Worm (Caenorhabditis elegans): Measurements from ENCODE around the gene fbxa-164.

fbxa-164 gene

DNA sequence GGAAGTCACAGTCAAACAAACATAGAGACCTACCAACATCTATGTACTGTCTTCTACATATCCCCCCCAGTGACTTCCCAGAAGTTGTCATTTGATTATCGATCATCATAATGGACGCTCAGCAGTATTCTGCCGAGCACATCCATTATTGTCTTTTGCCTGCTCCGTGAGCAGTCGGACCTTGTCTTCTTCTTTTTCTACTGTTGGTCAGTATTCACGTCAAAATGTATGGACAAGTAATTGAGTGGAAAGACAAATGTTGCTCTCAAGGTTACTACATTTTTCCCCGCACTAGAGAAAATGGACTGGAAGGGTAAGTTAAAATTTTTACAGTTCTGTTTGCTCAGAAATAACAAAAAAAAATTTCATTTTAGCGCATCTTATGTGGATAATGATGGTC, 41.0 kb upstream of the fbxa-164 start, which contains the start of gene btb-12:
TSS of gene btb-12 (plus strand) at position 301 of the 400 bp plus-strand sequence.
- TF ChIP-seq T26A8.4 (GFP tag; IDR thresholded peaks at IDR 0.05): no peak
- TF ChIP-seq nhr-76 (tag; optimal IDR thresholded peaks at IDR 0.05): no peak
- TF ChIP-seq gei-8 (GFP tag; optimal IDR thresholded peaks at IDR 0.05): no peak
- TF ChIP-seq nhr-102 (tag; optimal IDR thresholded peaks at IDR 0.05): no peak
- TF ChIP-seq php-3 (GFP tag; IDR thresholded peaks at IDR 0.05): no peak
- no peak for TF ChIP-seq dmd-9 (GFP tag; IDR thresholded peaks at IDR 0.05)
- TF ChIP-seq F10B5.3 (tag; optimal IDR thresholded peaks at IDR 0.05): no peak
- TF ChIP-seq daf-12 (tag; optimal IDR thresholded peaks at IDR 0.05): no peak
- TF ChIP-seq spr-3 (GFP tag; optimal IDR thresholded peaks at IDR 0.05): no peak
- TF ChIP-seq F37D6.2 (tag; optimal IDR thresholded peaks at IDR 0.05): no peak
- TF ChIP-seq attf-4 (tag; optimal IDR thresholded peaks at IDR 0.05): no peak
- TF ChIP-seq pqm-1 (tag; optimal IDR thresholded peaks at IDR 0.05): no peak

DNA sequence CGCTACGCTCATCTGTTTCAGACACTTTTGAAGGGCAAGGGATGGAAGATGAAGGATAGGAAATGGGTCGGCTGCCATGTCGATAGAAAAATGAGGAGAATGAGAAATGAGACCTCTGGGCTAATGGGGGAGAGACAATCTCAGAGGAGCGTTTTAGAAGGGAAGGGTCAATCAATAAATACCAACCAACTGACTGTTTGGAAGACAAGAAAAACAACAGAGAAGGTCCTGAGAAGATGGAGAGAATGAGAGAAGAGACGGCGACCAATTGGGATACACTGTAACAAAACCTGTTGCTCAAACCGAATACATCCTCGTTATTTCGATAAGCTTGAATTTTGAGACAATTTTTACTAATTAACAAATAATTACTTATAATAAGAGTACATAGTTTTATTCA, 39.5 kb upstream of the fbxa-164 start, which contains the start of gene fbxb-15:
TSS of gene fbxb-15 (minus strand) at position 101 of the 400 bp plus-strand sequence.
- TF ChIP-seq rbr-2 (tag; optimal IDR thresholded peaks at IDR 0.05): no peak
- no peak for TF ChIP-seq Y5F2A.4 (GFP tag; optimal IDR thresholded peaks at IDR 0.05)
- no peak for TF ChIP-seq lin-38 (GFP tag; IDR thresholded peaks at IDR 0.05)
- TF ChIP-seq Y75B8A.6 (GFP tag; IDR thresholded peaks at IDR 0.05): no peak
- no peak for TF ChIP-seq mdl-1 (tag; optimal IDR thresholded peaks at IDR 0.05)
- no peak for TF ChIP-seq nhr-11 (tag; optimal IDR thresholded peaks at IDR 0.05)

DNA sequence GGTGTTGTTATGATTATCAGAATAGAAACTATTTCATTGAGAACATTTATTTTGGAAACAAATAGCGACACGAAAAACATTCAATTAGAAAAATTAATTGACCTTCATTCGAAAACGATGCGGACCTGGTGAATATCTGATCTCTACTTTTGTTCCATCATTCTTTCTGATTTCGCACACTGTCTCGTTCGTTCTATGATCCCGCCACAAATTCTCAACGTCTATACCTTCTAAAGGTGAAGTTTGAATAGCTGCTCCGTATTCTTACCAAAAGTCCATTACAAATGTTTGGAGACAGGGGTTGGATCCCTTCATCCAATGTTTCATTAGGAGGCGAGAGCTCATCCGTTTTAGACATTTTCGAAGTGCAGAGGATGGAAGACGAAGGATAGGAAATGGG, 37.9 kb upstream of the fbxa-164 start, which contains the start of gene fbxb-16:
TSS of gene fbxb-16 (minus strand) at position 101 of the 400 bp plus-strand sequence.
- TF ChIP-seq unc-62 (GFP tag; optimal IDR thresholded peaks at IDR 0.05 in 1 of 2) (no peak), unc-62 (tag; optimal IDR thresholded peaks at IDR 0.05) (no peak), tra-1 (GFP tag; IDR thresholded peaks at IDR 0.05) (no peak), ceh-28 (tag; optimal IDR thresholded peaks at IDR 0.05) (no peak), dve-1 (tag; optimal IDR thresholded peaks at IDR 0.05; ENCODE audit: insufficient read depth) (no peak), duxl-1 (tag; optimal IDR thresholded peaks at IDR 0.05; ENCODE audit: poor library complexity) (no peak), zfp-2 (tag; optimal IDR thresholded peaks at IDR 0.05) (no peak), nhr-111 (GFP tag; optimal IDR thresholded peaks at IDR 0.05) (no peak), nhr-48 (tag; optimal IDR thresholded peaks at IDR 0.05) (no peak), nhr-25 (tag; optimal IDR thresholded peaks at IDR 0.05; ENCODE audit: borderline replicate concordance, insufficient read depth) (no peak), egl-27 (tag; optimal IDR thresholded peaks at IDR 0.05) (no peak), nhr-41 (GFP tag; IDR thresholded peaks at IDR 0.05) (no peak)

DNA sequence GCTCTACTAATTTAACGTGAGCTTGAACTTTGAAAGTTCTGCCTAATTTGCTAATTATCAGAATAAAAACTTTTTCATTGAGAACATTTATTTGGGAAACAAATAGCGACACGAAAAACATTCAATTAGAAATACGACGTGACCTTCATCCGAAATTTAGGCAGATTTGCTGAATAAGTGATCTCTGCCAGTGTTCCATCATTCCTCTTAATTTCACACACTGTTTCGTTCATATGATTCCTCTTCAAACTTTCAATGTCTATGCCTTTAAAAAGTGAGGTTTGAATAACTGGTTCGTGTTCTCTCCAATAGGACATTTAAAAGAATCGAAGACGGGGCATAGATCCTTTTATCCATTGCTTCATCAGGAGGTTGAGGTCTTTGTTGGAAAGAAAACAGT, 36.6 kb upstream of the fbxa-164 start, which contains the start of gene fbxb-20:
TSS of gene fbxb-20 (minus strand) at position 101 of the 400 bp plus-strand sequence.
- TF ChIP-seq unc-130 (GFP tag; optimal IDR thresholded peaks at IDR 0.05) (no peak), D1046.2 (GFP tag; IDR thresholded peaks at IDR 0.05) (no peak), F10B5.3 (tag; optimal IDR thresholded peaks at IDR 0.05) (no peak), spr-1 (tag; optimal IDR thresholded peaks at IDR 0.05) (no peak), nhr-6 (tag; optimal IDR thresholded peaks at IDR 0.05) (no peak), ceh-62 (tag; optimal IDR thresholded peaks at IDR 0.05) (no peak), lin-38 (GFP tag; IDR thresholded peaks at IDR 0.05) (no peak), ceh-44 (GFP tag; IDR thresholded peaks at IDR 0.05) (no peak), nhr-76 (tag; optimal IDR thresholded peaks at IDR 0.05) (no peak), mdt-29 (GFP tag; IDR thresholded peaks at IDR 0.05) (no peak), unc-62 (GFP tag; optimal IDR thresholded peaks at IDR 0.05 in 1 of 2) (no peak), unc-62 (tag; optimal IDR thresholded peaks at IDR 0.05) (no peak), daf-12 (tag; optimal IDR thresholded peaks at IDR 0.05) (no peak), F37D6.2 (tag; optimal IDR thresholded peaks at IDR 0.05) (no peak), F49E8.2 (tag; optimal IDR thresholded peaks at IDR 0.05; ENCODE audit: borderline replicate concordance) (no peak)
